Worm (Caenorhabditis elegans) whole organism, mixed stage, embryonic: ENCODE measurements around the gene sra-30.

Experiments used
- M03D4.4 ChIP-seq: sonication (generic microtip); optimal IDR thresholded peaks from 2 replicates; lab custom pipeline; 2017; ENCODE audit warnings: mild to moderate bottlenecking, missing genetic modification characterization, missing compliant biosample characterization
- bed-3 ChIP-seq: fragments of 200-800 bp; sonication (Bioruptor generic); optimal IDR thresholded peaks from 3 replicates; lab custom pipeline; 2018; ENCODE audit warnings: mild to moderate bottlenecking, missing genetic modification characterization, moderate library complexity, missing compliant biosample characterization
- blmp-1 ChIP-seq: fragments of 150-350 bp; optimal IDR thresholded peaks from 2 replicates; lab custom pipeline; 2014; ENCODE audit warnings: missing biosample characterization, missing genetic modification characterization
- ceh-43 ChIP-seq: fragments of 200-800 bp; sonication (Bioruptor generic); optimal IDR thresholded peaks from 2 replicates; lab custom pipeline; 2018; ENCODE audit warnings: mild to moderate bottlenecking, missing genetic modification characterization, moderate library complexity, missing compliant biosample characterization
- ceh-83 ChIP-seq: fragments of 200-800 bp; sonication (Bioruptor generic); optimal IDR thresholded peaks from 2 replicates; lab custom pipeline; 2018; ENCODE audit warnings: mild to moderate bottlenecking, missing genetic modification characterization, missing compliant biosample characterization
- cnd-1 ChIP-seq: fragments of 200-800 bp; sonication (Bioruptor generic); optimal IDR thresholded peaks from 2 replicates; lab custom pipeline; 2018; ENCODE audit warnings: mild to moderate bottlenecking, missing genetic modification characterization, missing compliant biosample characterization
- drap-1 ChIP-seq: fragments of 200-800 bp; sonication (Bioruptor generic); optimal IDR thresholded peaks from 3 replicates; lab custom pipeline; 2018; ENCODE audit warnings: mild to moderate bottlenecking, missing genetic modification characterization, missing compliant biosample characterization
- elt-3 ChIP-seq: fragments of 150-350 bp; optimal IDR thresholded peaks from 2 replicates; lab custom pipeline; 2014; ENCODE audit warnings: missing biosample characterization, missing genetic modification characterization
- flh-1 ChIP-seq: fragments of 200-800 bp; sonication (Bioruptor generic); optimal IDR thresholded peaks from 2 replicates; lab custom pipeline; 2018; ENCODE audit warnings: mild to moderate bottlenecking, missing genetic modification characterization, moderate library complexity, missing compliant biosample characterization
- ham-2 ChIP-seq: fragments of 200-800 bp; sonication (Bioruptor generic); optimal IDR thresholded peaks from 2 replicates; lab custom pipeline; 2018; ENCODE audit warnings: mild to moderate bottlenecking, missing genetic modification characterization, missing compliant biosample characterization
- hlh-1 ChIP-seq: fragments of 150-350 bp; optimal IDR thresholded peaks from 2 replicates; lab custom pipeline; 2014; ENCODE audit warnings: missing biosample characterization, missing genetic modification reagents, missing genetic modification characterization
- lin-13 ChIP-seq: fragments of 150-350 bp; optimal IDR thresholded peaks from 2 replicates; lab custom pipeline; 2014; ENCODE audit warnings: missing biosample characterization, missing genetic modification characterization
- lin-32 ChIP-seq: fragments of 200-800 bp; sonication (Bioruptor generic); optimal IDR thresholded peaks from 2 replicates; lab custom pipeline; 2018; ENCODE audit warnings: mild to moderate bottlenecking, missing genetic modification characterization, missing compliant biosample characterization
- lsy-2 ChIP-seq: fragments of 150-350 bp; optimal IDR thresholded peaks from 2 replicates; lab custom pipeline; 2014; ENCODE audit warnings: missing biosample characterization, missing genetic modification characterization
- mab-5 ChIP-seq: fragments of 150-350 bp; optimal IDR thresholded peaks from 2 replicates; lab custom pipeline; 2014; ENCODE audit warnings: missing biosample characterization, missing genetic modification characterization
- mep-1 ChIP-seq: fragments of 150-350 bp; optimal IDR thresholded peaks from 2 replicates; lab custom pipeline; 2017; ENCODE audit warnings: missing biosample characterization, missing genetic modification reagents, missing genetic modification characterization, inconsistent platforms
- mls-2 ChIP-seq: sonication (generic microtip); optimal IDR thresholded peaks from 2 replicates; lab custom pipeline; 2016; ENCODE audit warnings: mild to moderate bottlenecking, missing genetic modification characterization, moderate library complexity, missing compliant biosample characterization
- nhr-2 ChIP-seq: fragments of 150-350 bp; optimal IDR thresholded peaks from 2 replicates; lab custom pipeline; 2014; ENCODE audit warnings: missing biosample characterization, missing genetic modification characterization
- nhr-237 ChIP-seq: fragments of 150-350 bp; optimal IDR thresholded peaks from 2 replicates; lab custom pipeline; 2014; ENCODE audit warnings: missing biosample characterization, missing genetic modification characterization
- nhr-76 ChIP-seq: sonication (generic microtip); optimal IDR thresholded peaks from 2 replicates; lab custom pipeline; 2017; ENCODE audit warnings: missing biosample characterization, missing genetic modification characterization
- sem-2 ChIP-seq: fragments of 200-800 bp; sonication (Bioruptor generic); optimal IDR thresholded peaks from 2 replicates; lab custom pipeline; 2018; ENCODE audit warnings: mild to moderate bottlenecking, missing genetic modification characterization, missing compliant biosample characterization
- sptf-1 ChIP-seq: sonication (generic microtip); optimal IDR thresholded peaks from 2 replicates; lab custom pipeline; 2017; ENCODE audit warnings: mild to moderate bottlenecking, missing genetic modification characterization, moderate library complexity, missing compliant biosample characterization
- tbx-8 ChIP-seq: fragments of 200-800 bp; sonication (Bioruptor generic); optimal IDR thresholded peaks from 2 replicates; lab custom pipeline; 2018; ENCODE audit warnings: mild to moderate bottlenecking, missing genetic modification characterization, moderate library complexity, missing compliant biosample characterization
- unc-120 ChIP-seq: sonication (generic microtip); optimal IDR thresholded peaks from 2 replicates; lab custom pipeline; 2017; ENCODE audit warnings: missing genetic modification characterization, missing compliant biosample characterization; ENCODE audit not compliant: poor library complexity, severe bottlenecking
- unc-39 ChIP-seq: fragments of 150-350 bp; optimal IDR thresholded peaks from 2 replicates; lab custom pipeline; 2014; ENCODE audit warnings: missing biosample characterization, missing genetic modification characterization
- unc-62 ChIP-seq: fragments of 150-350 bp; optimal IDR thresholded peaks from 2 replicates; lab custom pipeline; 2014; ENCODE audit warnings: missing biosample characterization, missing genetic modification reagents, missing genetic modification characterization
- ztf-11 ChIP-seq: fragments of 150-350 bp; optimal IDR thresholded peaks from 2 replicates; lab custom pipeline; 2014; ENCODE audit warnings: missing biosample characterization, missing genetic modification characterization

Gene sra-30

DNA sequence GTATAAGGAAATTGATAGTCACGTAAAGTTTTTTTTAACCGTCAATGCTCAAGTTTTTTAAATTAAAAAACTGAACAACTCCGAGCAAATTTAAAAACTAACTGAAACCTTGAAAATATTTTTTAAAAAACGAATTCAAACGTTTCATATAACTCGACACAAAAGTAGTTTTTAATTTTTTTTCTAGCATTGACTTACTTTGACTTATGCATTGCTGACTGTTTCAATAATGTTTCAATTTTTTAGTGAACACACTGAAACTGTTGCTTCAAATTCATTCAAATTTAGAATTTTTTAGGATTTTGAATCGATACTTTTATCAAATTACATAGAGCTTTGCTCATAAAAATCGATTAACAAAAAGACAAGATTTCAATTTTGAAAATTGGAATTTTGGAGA is 7.7 kb upstream of the sra-30 start:
- TF ChIP-seq nhr-76, result no peak

DNA sequence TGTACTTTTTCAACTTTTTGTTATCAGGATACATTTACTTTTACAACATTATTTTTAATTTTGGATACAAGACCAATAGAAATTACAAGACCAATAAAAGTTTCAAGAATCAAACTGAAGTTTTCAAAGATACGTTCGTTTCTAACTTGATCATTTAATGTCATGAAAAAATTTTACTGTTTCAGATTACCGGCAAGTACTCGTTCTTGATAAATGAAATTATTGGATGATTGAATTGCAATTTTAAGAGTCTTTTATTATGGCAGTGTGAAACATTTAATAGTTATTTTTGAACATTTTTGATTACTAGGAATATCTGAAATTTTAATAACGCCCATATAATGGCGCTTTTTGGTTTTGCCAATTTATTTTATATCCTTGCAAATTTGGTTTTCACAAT is 3.8 kb upstream of the sra-30 start:
- TF ChIP-seq tbx-8 (no peak), unc-39 (tag; lab: Kevin White, UChicago) (no peak), M03D4.4 (tag; lab: Kevin White, UChicago) (no peak), ceh-43 (GFP tag; lab: Kevin White, UChicago) (no peak), drap-1 (GFP tag; lab: Kevin White, UChicago) (no peak), lin-32 (GFP tag; lab: Kevin White, UChicago) (no peak), ceh-83 (GFP tag; lab: Kevin White, UChicago) (no peak), nhr-237 (tag; lab: Kevin White, UChicago) (no peak), ztf-11 (tag; lab: Kevin White, UChicago) (no peak), cnd-1 (tag; lab: Kevin White, UChicago) (no peak), mep-1 (no peak), sptf-1 (no peak)
- TF ChIP-seq, all 35 proteins: peak for 0

DNA sequence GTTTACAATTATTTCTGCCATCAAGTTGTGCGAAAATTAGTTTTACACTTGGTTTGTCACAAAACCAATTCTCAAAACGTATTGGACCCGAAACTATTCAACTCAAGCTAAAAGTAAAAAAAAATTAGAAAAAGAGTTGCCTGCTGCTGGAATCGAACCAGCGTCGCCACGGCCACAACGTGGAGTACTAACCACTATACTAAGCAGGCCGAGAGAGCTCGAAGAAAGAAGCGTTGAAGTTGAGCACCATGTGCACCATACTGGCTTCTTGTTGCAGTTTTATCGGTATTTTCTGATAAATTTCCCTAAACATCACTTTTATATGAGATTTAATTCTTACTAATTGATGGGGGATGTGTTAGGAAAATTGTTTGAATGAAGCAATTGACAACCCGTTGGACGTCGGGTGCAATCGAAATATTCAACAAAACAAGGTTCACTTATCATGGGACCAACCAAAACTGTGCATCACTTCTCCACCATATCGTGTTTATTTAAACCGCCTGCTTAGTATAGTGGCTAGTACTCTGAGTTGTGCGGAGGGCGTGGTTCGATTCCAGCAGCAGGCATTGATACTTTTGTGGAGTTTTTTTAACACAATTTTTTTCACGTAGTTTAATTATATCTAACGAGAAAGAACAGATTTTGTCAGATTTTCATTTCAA is 15.2 kb downstream of the sra-30 start:
- TF ChIP-seq lin-13 (tag; lab: Kevin White, UChicago), result no peak
- TF ChIP-seq nhr-76, result no peak
- no peak for TF ChIP-seq unc-120 (tag; lab: Kevin White, UChicago)
- no peak for TF ChIP-seq blmp-1 (tag; lab: Kevin White, UChicago)
- no peak for TF ChIP-seq ztf-11 (tag; lab: Kevin White, UChicago)
- no peak for TF ChIP-seq nhr-2
- no peak for TF ChIP-seq mab-5
- TF ChIP-seq ceh-43 (GFP tag; lab: Kevin White, UChicago), result no peak
- no peak for TF ChIP-seq lsy-2 (tag; lab: Kevin White, UChicago)
- TF ChIP-seq sem-2 (GFP tag; lab: Kevin White, UChicago), result no peak
- no peak for TF ChIP-seq flh-1 (GFP tag; lab: Kevin White, UChicago)
- TF ChIP-seq tbx-8, result no peak
- TF ChIP-seq ham-2 (GFP tag; lab: Kevin White, UChicago), result no peak

DNA sequence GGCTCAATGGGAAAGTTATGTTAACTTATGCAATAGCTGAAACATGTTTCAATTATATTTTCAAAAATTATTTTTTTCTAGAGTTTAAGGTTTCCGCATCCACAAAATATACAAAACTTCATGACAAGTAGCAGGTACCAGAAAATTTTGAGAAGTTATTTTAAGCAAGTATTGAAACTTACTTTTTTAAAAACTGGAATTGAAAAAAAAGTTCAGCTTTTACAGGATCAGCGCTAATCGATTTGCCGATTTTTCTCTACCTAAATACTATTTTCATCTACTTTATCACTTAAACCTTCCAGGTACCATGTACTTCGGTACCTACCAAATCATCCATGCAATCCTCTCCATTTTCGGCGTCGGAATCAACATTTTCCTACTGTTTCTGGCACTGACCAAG is 23.2 kb downstream of the sra-30 start, which contains the start of gene srd-23:
Gene srd-23 (plus strand): TSS at position 301 of the 400 bp plus-strand sequence.
- TF ChIP-seq unc-120 (tag; lab: Kevin White, UChicago) (no peak), ham-2 (GFP tag; lab: Kevin White, UChicago) (no peak), ceh-83 (GFP tag; lab: Kevin White, UChicago) (no peak), blmp-1 (tag; lab: Kevin White, UChicago) (no peak), cnd-1 (tag; lab: Kevin White, UChicago) (no peak)

DNA sequence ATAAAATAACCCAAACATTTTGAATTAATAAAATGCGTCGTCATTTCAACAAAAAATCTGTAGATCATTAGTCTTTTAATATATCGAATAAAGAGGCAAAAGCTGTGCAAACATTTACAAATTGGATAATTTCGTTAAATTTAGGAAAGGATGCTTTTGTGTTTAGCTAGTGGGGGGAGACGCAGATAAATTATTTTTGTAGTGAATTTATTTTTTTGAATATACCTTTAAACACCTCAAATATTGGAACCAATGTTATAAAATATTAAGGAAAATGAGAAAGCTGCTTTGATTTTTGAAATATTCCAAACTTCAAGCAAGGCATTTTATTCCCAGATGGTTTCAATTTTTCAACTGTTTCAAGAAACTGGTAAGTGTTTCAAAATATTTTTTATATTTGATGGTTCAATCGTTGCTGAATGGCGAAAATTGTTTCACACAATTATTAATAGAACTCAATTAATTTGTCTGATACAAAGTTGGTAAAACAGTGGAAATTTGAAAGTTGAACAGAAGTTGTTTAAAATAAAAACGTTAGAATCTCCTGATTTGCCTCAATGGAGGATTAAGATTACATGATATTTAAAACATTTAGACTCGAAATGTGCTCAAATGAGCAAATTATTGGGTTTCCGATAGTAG is 27.2 kb downstream of the sra-30 start, which contains the start of gene Y40H7A.4:
Gene Y40H7A.4 (minus strand): TSS at position 51 of the 642 bp plus-strand sequence.
- TF ChIP-seq cnd-1 (tag; lab: Kevin White, UChicago), result no peak
- TF ChIP-seq, all 35 proteins: peak for 0

DNA sequence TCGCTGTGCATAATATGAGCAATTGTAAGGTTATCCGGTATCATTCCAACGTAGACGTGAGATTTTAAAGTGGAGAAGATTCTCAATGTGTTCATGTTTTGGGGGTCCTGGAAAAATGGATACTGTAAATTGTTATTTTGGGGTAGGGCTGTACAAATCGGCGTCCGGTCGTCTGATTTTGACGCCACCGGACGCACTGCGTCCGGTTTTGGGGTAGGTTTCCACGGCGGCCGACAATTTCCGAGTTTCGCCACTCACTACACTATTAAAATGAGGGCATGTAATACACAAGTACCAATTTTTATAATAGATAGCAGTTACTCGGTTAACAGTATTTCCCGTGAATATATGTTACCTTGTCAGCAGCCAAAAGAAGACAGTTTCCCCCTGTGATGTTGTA is 34.4 kb downstream of the sra-30 start:
- TF ChIP-seq mab-5 (no peak), cnd-1 (tag; lab: Kevin White, UChicago) (no peak), mls-2 (tag; lab: Kevin White, UChicago) (no peak), unc-39 (tag; lab: Kevin White, UChicago) (no peak), ham-2 (GFP tag; lab: Kevin White, UChicago) (no peak), tbx-8 (no peak), hlh-1 (no peak), M03D4.4 (tag; lab: Kevin White, UChicago) (no peak), unc-62 (GFP tag; lab: Kevin White, UChicago) (no peak), lsy-2 (tag; lab: Kevin White, UChicago) (no peak), lin-13 (tag; lab: Kevin White, UChicago) (no peak), elt-3 (tag; lab: Kevin White, UChicago) (no peak), ztf-11 (tag; lab: Kevin White, UChicago) (no peak), nhr-2 (no peak), blmp-1 (tag; lab: Kevin White, UChicago) (no peak), bed-3 (GFP tag; lab: Kevin White, UChicago) (no peak), mep-1 (no peak)
- TF ChIP-seq, all 35 proteins: peak for 0
